Worm (Caenorhabditis elegans) whole organism, L3 larva: ENCODE measurements around the gene flp-13.

Experiments
- fkh-10 ChIP-seq: sonication (generic microtip); optimal IDR thresholded peaks from 2 replicates; lab custom pipeline; 2017; ENCODE audit warnings: missing biosample characterization, missing genetic modification reagents, missing genetic modification characterization
- nhr-76 ChIP-seq: fragments of 150-350 bp; sonication (generic microtip); optimal IDR thresholded peaks from 5 replicates; lab custom pipeline; 2014; ENCODE audit warnings: missing biosample characterization, missing genetic modification characterization
- unc-39 ChIP-seq: sonication (generic microtip); optimal IDR thresholded peaks from 4 replicates; lab custom pipeline; 2017; ENCODE audit warnings: missing biosample characterization, missing genetic modification characterization
- ztf-11 ChIP-seq: fragments of 150-350 bp; optimal IDR thresholded peaks from 2 replicates; lab custom pipeline; 2014; ENCODE audit warnings: missing biosample characterization, missing genetic modification characterization
- ztf-4 ChIP-seq: fragments of 150-350 bp; optimal IDR thresholded peaks from 2 replicates; lab custom pipeline; 2014; ENCODE audit warnings: missing biosample characterization, missing genetic modification characterization

DNA sequence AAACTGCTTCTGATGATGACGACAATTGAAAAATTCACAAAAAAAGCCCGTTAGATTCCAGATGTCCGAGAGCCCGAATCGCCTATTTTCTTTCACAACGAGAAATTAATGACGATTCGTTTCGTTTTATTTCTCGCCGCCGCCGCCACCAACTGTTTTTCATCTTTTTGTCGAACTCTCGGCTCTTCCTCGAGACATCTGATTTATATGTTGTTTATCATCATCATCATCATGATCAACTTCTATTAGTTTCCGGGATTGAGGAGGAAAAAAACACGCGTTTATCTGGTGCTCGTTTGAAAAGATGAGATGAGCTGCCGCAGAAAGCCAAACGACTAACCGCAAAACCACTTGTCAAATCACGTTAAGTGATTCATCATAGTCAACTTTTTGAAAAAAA is 38.7 kb downstream of the flp-13 start:
- TF ChIP-seq fkh-10, result no peak
- no peak for TF ChIP-seq ztf-4 (tag; lab: Kevin White, UChicago)
- TF ChIP-seq nhr-76, result no peak
- TF ChIP-seq ztf-11 (tag; lab: Kevin White, UChicago), result no peak
- TF ChIP-seq unc-39 (tag; lab: Kevin White, UChicago), result no peak
